Worm (Caenorhabditis elegans): Measurements from ENCODE around the gene ZK686.3.
A peak's percentile ranks its signal among the peaks of the same experiment; 100 is the strongest.

ZK686.3 gene

ce11 chrIII:7784201-7784600 lies 15.3 kb upstream of the ZK686.3 start (continued):
- peak; percentile 67 for TF ChIP-seq rnt-1 (tag; optimal IDR thresholded peaks at IDR 0.05)
- TF ChIP-seq lir-3 (tag; optimal IDR thresholded peaks at IDR 0.05; ENCODE audit: poor library complexity) = no peak
- peak; percentile 29 for TF ChIP-seq tbx-2 (tag; optimal IDR thresholded peaks at IDR 0.05)
- no peak for TF ChIP-seq F16B12.6 (tag; optimal IDR thresholded peaks at IDR 0.05)
- TF ChIP-seq lin-39 (tag; optimal IDR thresholded peaks at IDR 0.05) = no peak
- TF ChIP-seq mef-2 (tag; optimal IDR thresholded peaks at IDR 0.05) = no peak
- TF ChIP-seq lin-15B (tag; optimal IDR thresholded peaks at IDR 0.05) = no peak
- TF ChIP-seq Y116A8C.19 (tag; optimal IDR thresholded peaks at IDR 0.05; ENCODE audit: borderline replicate concordance) = no peak
- TF ChIP-seq egl-27 (tag; optimal IDR thresholded peaks at IDR 0.05) = no peak
- TF ChIP-seq nhr-28 (tag; optimal IDR thresholded peaks at IDR 0.05) = no peak
- no peak for TF ChIP-seq ama-1 (optimal IDR thresholded peaks at IDR 0.05)
- TF ChIP-seq lin-35 (GFP tag; optimal IDR thresholded peaks at IDR 0.05) = no peak
- no peak for TF ChIP-seq ces-1 (GFP tag; optimal IDR thresholded peaks at IDR 0.05)
- TF ChIP-seq unc-62 (GFP tag; optimal IDR thresholded peaks at IDR 0.05) = no peak
- TF ChIP-seq nhr-90 (tag; optimal IDR thresholded peaks at IDR 0.05; ENCODE audit: poor library complexity) = peak; percentile 7
- TF ChIP-seq ets-5 (GFP tag; IDR thresholded peaks at IDR 0.05) = no peak
- TF ChIP-seq nhr-11 (tag; optimal IDR thresholded peaks at IDR 0.05) = no peak
- no peak for TF ChIP-seq ztf-4 (tag; optimal IDR thresholded peaks at IDR 0.05)
- TF ChIP-seq elt-3 (tag; optimal IDR thresholded peaks at IDR 0.05) = no peak
- no peak for TF ChIP-seq nhr-47 (tag; optimal IDR thresholded peaks at IDR 0.05)
- TF ChIP-seq unc-130 (tag; optimal IDR thresholded peaks at IDR 0.05) = no peak
- no peak for TF ChIP-seq aly-2 (tag; optimal IDR thresholded peaks at IDR 0.05)
- peak; percentile 13 for TF ChIP-seq snu-23 (GFP tag; optimal IDR thresholded peaks at IDR 0.05)
- TF ChIP-seq xbp-1 (tag; optimal IDR thresholded peaks at IDR 0.05) = no peak
- TF ChIP-seq lin-14 (GFP tag; optimal IDR thresholded peaks at IDR 0.05) = peak; percentile 44
- TF ChIP-seq hpl-2 (GFP tag; optimal IDR thresholded peaks at IDR 0.05) = no peak
- no peak for TF ChIP-seq lin-13 (GFP tag; optimal IDR thresholded peaks at IDR 0.05)
- peak; percentile 8 for TF ChIP-seq nhr-20 (tag; optimal IDR thresholded peaks at IDR 0.05)
- no peak for TF ChIP-seq nhr-12 (tag; optimal IDR thresholded peaks at IDR 0.05)
- TF ChIP-seq sup-37 (GFP tag; optimal IDR thresholded peaks at IDR 0.05) = no peak
- no peak for TF ChIP-seq unc-98 (GFP tag; IDR thresholded peaks at IDR 0.05)
- no peak for TF ChIP-seq pag-3 (tag; optimal IDR thresholded peaks at IDR 0.05; ENCODE audit: borderline replicate concordance, insufficient read depth)
- no peak for TF ChIP-seq pqm-1 (tag; optimal IDR thresholded peaks at IDR 0.05)
- TF ChIP-seq nhr-77 (tag; optimal IDR thresholded peaks at IDR 0.05) = no peak
- no peak for TF ChIP-seq grh-1 (GFP tag; IDR thresholded peaks at IDR 0.05)
- TF ChIP-seq pax-3 (tag; optimal IDR thresholded peaks at IDR 0.05) = no peak
- no peak for TF ChIP-seq tlp-1 (tag; optimal IDR thresholded peaks at IDR 0.05)
- TF ChIP-seq unc-86 (tag; optimal IDR thresholded peaks at IDR 0.05) = no peak
- no peak for TF ChIP-seq isw-1 (GFP tag; IDR thresholded peaks at IDR 0.05)
- no peak for TF ChIP-seq hlh-4 (tag; optimal IDR thresholded peaks at IDR 0.05)
- TF ChIP-seq nhr-237 (tag; optimal IDR thresholded peaks at IDR 0.05) = no peak
- no peak for TF ChIP-seq elt-2 (tag; optimal IDR thresholded peaks at IDR 0.05)
- TF ChIP-seq C16A3.4 (tag; optimal IDR thresholded peaks at IDR 0.05) = no peak
- no peak for TF ChIP-seq sox-4 (tag; optimal IDR thresholded peaks at IDR 0.05)
- no peak for TF ChIP-seq mep-1 (tag; optimal IDR thresholded peaks at IDR 0.05)
- peak; percentile 76 for TF ChIP-seq nhr-85 (tag)
- TF ChIP-seq ceh-82 (tag; optimal IDR thresholded peaks at IDR 0.05) = no peak
- TF ChIP-seq ceh-63 (GFP tag; optimal IDR thresholded peaks at IDR 0.05) = no peak

All from whole organism, L1 larva.